Fruit fly (Drosophila melanogaster) Kc167 (cell line): ENCODE results near the gene CG31688.

Source experiments
- Sin3A ChIP-seq: fragments of >200 bp; optimal IDR thresholded peaks from 2 replicates; lab custom pipeline; 2018; ENCODE audit warnings: missing external identifiers
- psq ChIP-seq: fragments of >200 bp; optimal IDR thresholded peaks from 2 replicates; lab custom pipeline; 2017; ENCODE audit warnings: missing external identifiers
- ttk ChIP-seq: sonication (Bioruptor generic); optimal IDR thresholded peaks from 2 replicates; lab custom pipeline; 2017; ENCODE audit warnings: missing external identifiers

DNA sequence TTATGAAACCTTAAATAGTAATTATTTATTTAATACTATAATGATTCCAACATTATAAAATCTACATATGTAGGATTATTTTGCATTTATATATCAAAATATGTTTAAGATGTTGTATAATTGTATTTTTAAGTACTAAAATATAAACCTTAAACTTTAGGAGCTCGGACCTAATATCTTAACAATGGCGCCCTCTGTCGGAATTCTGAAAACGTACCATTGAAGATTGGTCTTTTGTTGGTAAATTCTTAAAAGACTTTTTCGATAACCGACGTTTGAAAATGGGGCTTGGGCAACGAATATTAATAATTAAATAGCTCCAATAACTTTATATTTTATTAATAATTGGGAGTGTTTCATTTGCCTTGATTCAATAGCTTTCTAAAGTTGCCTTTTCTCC, 11.9 kb downstream of the CG31688 start:
- no peak for TF ChIP-seq ttk (lab: Kevin White, UChicago)
- no peak for TF ChIP-seq Sin3A (lab: Kevin White, UChicago)
- TF ChIP-seq psq (lab: Kevin White, UChicago), result no peak
